Fruit fly (Drosophila melanogaster) whole organism, embryonic: ENCODE results near the gene dmGlut.

Experiments
- Atf3 ChIP-seq: fragments of 200-800 bp; sonication (Bioruptor generic); optimal IDR thresholded peaks from 3 replicates; lab custom pipeline; 2016; ENCODE audit warnings: missing biosample characterization, missing genetic modification characterization
- B-H2 ChIP-seq: fragments of 200-800 bp; sonication (Bioruptor generic); optimal IDR thresholded peaks from 2 replicates; lab custom pipeline; 2018; ENCODE audit warnings: missing biosample characterization, mild to moderate bottlenecking, missing genetic modification characterization
- CG10431 ChIP-seq: fragments of 200-800 bp; sonication (Bioruptor generic); optimal IDR thresholded peaks from 3 replicates; lab custom pipeline; 2018; ENCODE audit warnings: missing biosample characterization, mild to moderate bottlenecking, missing genetic modification characterization
- CG12391 ChIP-seq: fragments of 200-800 bp; sonication (Bioruptor generic); optimal IDR thresholded peaks from 3 replicates; lab custom pipeline; 2018; ENCODE audit warnings: missing biosample characterization, mild to moderate bottlenecking, missing genetic modification characterization, moderate library complexity
- CG12942 ChIP-seq: fragments of 200-800 bp; sonication (Bioruptor generic); optimal IDR thresholded peaks from 3 replicates; lab custom pipeline; 2016; ENCODE audit warnings: missing biosample characterization, missing genetic modification characterization
- CG14710 ChIP-seq: fragments of 200-800 bp; sonication (Bioruptor generic); optimal IDR thresholded peaks from 3 replicates; lab custom pipeline; 2019; ENCODE audit warnings: missing biosample characterization, mild to moderate bottlenecking, missing genetic modification characterization, moderate library complexity
- CG17568 ChIP-seq: fragments of 200-800 bp; sonication (Bioruptor generic); optimal IDR thresholded peaks from 2 replicates; lab custom pipeline; 2018; ENCODE audit warnings: missing biosample characterization, mild to moderate bottlenecking, missing genetic modification characterization, moderate library complexity
- CG2116 ChIP-seq: fragments of 200-800 bp; sonication (Bioruptor generic); optimal IDR thresholded peaks from 3 replicates; lab custom pipeline; 2018; ENCODE audit warnings: missing biosample characterization, mild to moderate bottlenecking, missing genetic modification characterization
- CG4854 ChIP-seq: fragments of 200-800 bp; sonication (Bioruptor generic); optimal IDR thresholded peaks from 2 replicates; lab custom pipeline; 2016; ENCODE audit warnings: missing biosample characterization, missing genetic modification characterization, inconsistent platforms
- CG6254 ChIP-seq: fragments of 200-800 bp; sonication (Bioruptor generic); optimal IDR thresholded peaks from 3 replicates; lab custom pipeline; 2017; ENCODE audit warnings: mild to moderate bottlenecking, missing biosample characterization, missing genetic modification reagents, missing genetic modification characterization
- CG6765 ChIP-seq: fragments of 200-800 bp; sonication (Bioruptor generic); optimal IDR thresholded peaks from 3 replicates; lab custom pipeline; 2017; ENCODE audit warnings: missing biosample characterization, mild to moderate bottlenecking, missing genetic modification characterization
- CG7556 ChIP-seq: fragments of 200-800 bp; sonication (Bioruptor generic); optimal IDR thresholded peaks from 2 replicates; lab custom pipeline; 2017; ENCODE audit warnings: missing biosample characterization, mild to moderate bottlenecking, missing genetic modification characterization
- CG7839 ChIP-seq: fragments of 200-800 bp; sonication (Bioruptor generic); optimal IDR thresholded peaks from 3 replicates; lab custom pipeline; 2018; ENCODE audit warnings: missing biosample characterization, mild to moderate bottlenecking, missing genetic modification characterization, moderate library complexity
- CG8089 ChIP-seq: fragments of 200-800 bp; sonication (Bioruptor generic); optimal IDR thresholded peaks from 3 replicates; lab custom pipeline; 2016; ENCODE audit warnings: missing biosample characterization, missing genetic modification characterization
- CG8290 ChIP-seq, 3 experiments: fragments of 200-800 bp; sonication (Bioruptor generic); optimal IDR thresholded peaks; 2 replicates each; lab custom pipeline; 2016 to 2019; ENCODE audit warnings: missing biosample characterization in 3 of 3, missing genetic modification characterization in 3 of 3, mild to moderate bottlenecking in 2 of 3, moderate library complexity in 1 of 3
- CG8478 ChIP-seq: fragments of >200 bp; optimal IDR thresholded peaks from 2 replicates; lab custom pipeline; 2018
- CG9609 ChIP-seq: fragments of 200-800 bp; sonication (Bioruptor generic); optimal IDR thresholded peaks from 3 replicates; lab custom pipeline; 2016; ENCODE audit warnings: missing biosample characterization, missing genetic modification characterization
- CHES-1-like ChIP-seq: fragments of 200-800 bp; sonication (Bioruptor generic); optimal IDR thresholded peaks from 2 replicates; lab custom pipeline; 2016; ENCODE audit warnings: missing biosample characterization, missing genetic modification characterization
- CTCF ChIP-seq: fragments of 200-800 bp; sonication (Bioruptor generic); optimal IDR thresholded peaks from 2 replicates; lab custom pipeline; 2017; ENCODE audit warnings: missing biosample characterization, mild to moderate bottlenecking, missing genetic modification characterization, moderate library complexity
- Dref ChIP-seq: fragments of 200-800 bp; sonication (Bioruptor generic); IDR thresholded peaks from 2 replicates; pipeline ENCODE4 v1.3.6; 2022; ENCODE audit warnings: missing biosample characterization, missing genetic modification characterization
- Hmr ChIP-seq: fragments of 200-800 bp; sonication (Bioruptor generic); optimal IDR thresholded peaks from 3 replicates; lab custom pipeline; 2017; ENCODE audit warnings: mild to moderate bottlenecking, missing biosample characterization, missing genetic modification reagents, missing genetic modification characterization
- Hr51 ChIP-seq, 2 experiments: fragments of 200-800 bp; sonication (Bioruptor generic); optimal IDR thresholded peaks; 2 replicates in 1 of 2; 3 replicates in 1 of 2; lab custom pipeline; 2016 to 2018; ENCODE audit warnings: missing biosample characterization in 2 of 2, missing genetic modification characterization in 2 of 2, mild to moderate bottlenecking in 1 of 2, moderate library complexity in 1 of 2
- Jarid2 ChIP-seq: fragments of 200-800 bp; sonication (Bioruptor generic); optimal IDR thresholded peaks from 3 replicates; lab custom pipeline; 2017; ENCODE audit warnings: mild to moderate bottlenecking, missing biosample characterization, missing genetic modification reagents, missing genetic modification characterization
- Oli ChIP-seq: fragments of 200-800 bp; sonication (Bioruptor generic); optimal IDR thresholded peaks from 2 replicates; lab custom pipeline; 2018; ENCODE audit warnings: missing biosample characterization, mild to moderate bottlenecking, missing genetic modification characterization, moderate library complexity
- Rx ChIP-seq: fragments of 200-800 bp; sonication (Bioruptor generic); IDR thresholded peaks from 2 replicates; pipeline ENCODE4 v1.3.6; 2022; ENCODE audit warnings: missing biosample characterization, missing genetic modification characterization
- bab2 ChIP-seq: fragments of 200-800 bp; sonication (Bioruptor generic); optimal IDR thresholded peaks from 2 replicates; lab custom pipeline; 2016; ENCODE audit warnings: missing biosample characterization, missing genetic modification characterization
- cato ChIP-seq: fragments of 200-800 bp; sonication (Bioruptor generic); optimal IDR thresholded peaks from 2 replicates; lab custom pipeline; 2016; ENCODE audit warnings: missing biosample characterization, missing genetic modification characterization, borderline replicate concordance
- chm ChIP-seq: fragments of 200-800 bp; sonication (Bioruptor generic); IDR thresholded peaks from 2 replicates; pipeline ENCODE4 v1.3.6; 2022; ENCODE audit warnings: missing biosample characterization, missing genetic modification characterization
- corto ChIP-seq: fragments of 200-800 bp; sonication (Bioruptor generic); optimal IDR thresholded peaks from 2 replicates; lab custom pipeline; 2016; ENCODE audit warnings: missing biosample characterization, mild to moderate bottlenecking, missing genetic modification characterization, moderate library complexity
- crp ChIP-seq, 2 experiments: fragments of 200-800 bp; sonication (Bioruptor generic); optimal IDR thresholded peaks; 2 replicates in 1 of 2; 3 replicates in 1 of 2; lab custom pipeline; 2017; ENCODE audit warnings: missing biosample characterization in 2 of 2, missing genetic modification characterization in 2 of 2, mild to moderate bottlenecking in 1 of 2, moderate library complexity in 1 of 2
- dm ChIP-seq: fragments of 200-800 bp; sonication (Bioruptor generic); optimal IDR thresholded peaks from 3 replicates; lab custom pipeline; 2016; ENCODE audit warnings: missing biosample characterization, missing genetic modification characterization
- exex ChIP-seq: fragments of 200-800 bp; sonication (Bioruptor generic); optimal IDR thresholded peaks from 4 replicates; lab custom pipeline; 2018; ENCODE audit warnings: missing biosample characterization, mild to moderate bottlenecking, missing genetic modification characterization, moderate library complexity
- fd102C ChIP-seq: fragments of 200-800 bp; sonication (Bioruptor generic); optimal IDR thresholded peaks from 2 replicates; lab custom pipeline; 2018; ENCODE audit warnings: missing biosample characterization, mild to moderate bottlenecking, missing genetic modification characterization, moderate library complexity
- fd64A ChIP-seq: fragments of 200-800 bp; sonication (Bioruptor generic); optimal IDR thresholded peaks from 3 replicates; lab custom pipeline; 2018; ENCODE audit warnings: missing biosample characterization, mild to moderate bottlenecking, missing genetic modification characterization
- fd96Cb ChIP-seq: fragments of 200-800 bp; sonication (Bioruptor generic); optimal IDR thresholded peaks from 2 replicates; lab custom pipeline; 2018; ENCODE audit warnings: missing biosample characterization, mild to moderate bottlenecking, missing genetic modification characterization, moderate library complexity
- gem ChIP-seq: fragments of 200-800 bp; sonication (Bioruptor generic); optimal IDR thresholded peaks from 2 replicates; lab custom pipeline; 2019; ENCODE audit warnings: missing biosample characterization, mild to moderate bottlenecking, missing genetic modification characterization, moderate library complexity
- hb ChIP-seq: fragments of 200-800 bp; sonication (Bioruptor generic); IDR thresholded peaks from 3 replicates; pipeline ENCODE4 v1.3.6; 2022; ENCODE audit warnings: missing biosample characterization, missing genetic modification characterization; ENCODE audit not compliant: partially characterized antibody
- jumu ChIP-seq: fragments of 200-800 bp; sonication (Bioruptor generic); optimal IDR thresholded peaks from 3 replicates; lab custom pipeline; 2016; ENCODE audit warnings: missing biosample characterization, missing genetic modification characterization
- kay ChIP-seq: fragments of 200-800 bp; sonication (Bioruptor generic); optimal IDR thresholded peaks from 2 replicates; lab custom pipeline; 2016; ENCODE audit warnings: missing biosample characterization, missing genetic modification characterization
- lmd ChIP-seq: fragments of 200-800 bp; sonication (Bioruptor generic); IDR thresholded peaks from 2 replicates; pipeline ENCODE4 v1.3.6; 2022; ENCODE audit warnings: missing biosample characterization, missing genetic modification characterization
- nom ChIP-seq: fragments of 200-800 bp; sonication (Bioruptor generic); optimal IDR thresholded peaks from 2 replicates; lab custom pipeline; 2017; ENCODE audit warnings: missing biosample characterization, missing genetic modification characterization, mild to moderate bottlenecking, moderate library complexity, missing genetic modification reagents
- p53 ChIP-seq: fragments of 200-800 bp; sonication (Bioruptor generic); optimal IDR thresholded peaks from 2 replicates; lab custom pipeline; 2016; ENCODE audit warnings: missing biosample characterization, missing genetic modification characterization
- phol ChIP-seq: fragments of 200-800 bp; sonication (Bioruptor generic); optimal IDR thresholded peaks from 3 replicates; lab custom pipeline; 2018; ENCODE audit warnings: missing biosample characterization, mild to moderate bottlenecking, missing genetic modification characterization, moderate library complexity
- salm ChIP-seq: fragments of 200-800 bp; sonication (Bioruptor generic); optimal IDR thresholded peaks from 2 replicates; lab custom pipeline; 2018; ENCODE audit warnings: missing biosample characterization, mild to moderate bottlenecking, missing genetic modification characterization
- sim ChIP-seq: fragments of 200-800 bp; sonication (Bioruptor generic); IDR thresholded peaks from 2 replicates; pipeline ENCODE4 v1.3.6; 2022; ENCODE audit warnings: missing biosample characterization, missing genetic modification characterization
- sna ChIP-seq: fragments of 200-800 bp; sonication (Bioruptor generic); IDR thresholded peaks from 2 replicates; pipeline ENCODE4 v1.3.6; 2022; ENCODE audit warnings: missing biosample characterization, missing genetic modification characterization; ENCODE audit not compliant: partially characterized antibody
- tup ChIP-seq: fragments of 200-800 bp; sonication (Bioruptor generic); optimal IDR thresholded peaks from 2 replicates; lab custom pipeline; 2016; ENCODE audit warnings: missing biosample characterization, mild to moderate bottlenecking, missing genetic modification characterization, moderate library complexity
- zfh2 ChIP-seq: fragments of 200-800 bp; sonication (Bioruptor generic); optimal IDR thresholded peaks from 2 replicates; lab custom pipeline; 2016; ENCODE audit warnings: missing biosample characterization, missing genetic modification characterization

dmGlut gene

DNA sequence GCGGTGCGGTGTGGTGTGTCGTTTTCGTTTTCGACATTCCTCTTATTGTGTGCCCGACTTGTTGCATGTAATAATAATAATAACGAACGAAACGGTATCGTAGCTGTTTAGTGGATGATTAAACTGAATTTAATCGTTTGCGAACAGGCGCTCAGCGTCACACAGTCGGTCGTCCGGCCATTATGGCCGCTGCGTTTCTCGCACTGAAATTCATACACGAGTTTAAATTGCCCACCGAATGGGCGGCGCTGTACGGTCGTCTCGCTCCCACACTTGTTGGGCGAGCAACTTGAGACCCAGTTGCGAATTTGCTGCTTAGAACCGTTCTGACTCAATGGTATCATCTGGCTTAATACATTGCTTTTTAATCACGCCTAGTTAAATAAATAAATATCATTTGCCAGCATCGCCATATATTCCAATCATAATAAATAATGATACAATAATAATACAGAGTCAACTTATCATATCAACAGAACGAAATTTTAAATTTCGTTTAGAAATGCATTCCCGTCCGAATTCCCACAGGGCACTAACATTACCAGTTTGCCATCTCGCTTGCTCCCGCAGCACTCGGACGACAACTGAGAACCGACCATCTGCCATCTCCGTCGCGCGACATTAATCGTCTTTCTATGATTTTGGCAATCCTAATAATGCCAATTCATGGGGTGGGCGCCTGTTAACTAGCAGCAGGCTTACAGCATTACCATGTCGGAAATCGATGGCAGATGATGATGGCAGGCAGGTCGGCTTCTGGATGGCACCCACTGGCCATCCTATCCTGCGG lies 16.2 kb upstream of the dmGlut start (continued):
- TF ChIP-seq hb: no peak
- TF ChIP-seq zfh2 (GFP tag; lab: Kevin White, UChicago): peak; percentile 81
- TF ChIP-seq Dref: no peak
- TF ChIP-seq CG17568: peak; percentile 68
- peak; percentile 89 for TF ChIP-seq CG8290 (GFP tag; optimal IDR thresholded peaks at IDR 0.05; lab: Kevin White, UChicago)
- peak in 1 of 2 experiments; percentile 90 for TF ChIP-seq CG8290 (tag; optimal IDR thresholded peaks at IDR 0.05; lab: Kevin White, UChicago)
- TF ChIP-seq Hr51 (GFP tag; optimal IDR thresholded peaks at IDR 0.05; lab: Kevin White, UChicago): peak; percentile 71 to 92
- TF ChIP-seq jumu (GFP tag; lab: Kevin White, UChicago): peak; percentile 47
- peak in 1 of 2 experiments; percentile 68 for TF ChIP-seq crp (GFP tag; optimal IDR thresholded peaks at IDR 0.05; lab: Kevin White, UChicago)
- no peak for TF ChIP-seq sim
- peak; percentile 64 for TF ChIP-seq tup (GFP tag; lab: Kevin White, UChicago)
- no peak for TF ChIP-seq chm
- peak; percentile 89 for TF ChIP-seq fd96Cb (tag; lab: Kevin White, UChicago)
- TF ChIP-seq exex (tag; lab: Kevin White, UChicago): peak; percentile 96
- TF ChIP-seq CG14710 (tag; lab: Kevin White, UChicago): peak; percentile 86
- TF ChIP-seq sna (GFP tag; lab: Robert Waterston, UW): no peak
- TF ChIP-seq Hmr (GFP tag; lab: Kevin White, UChicago): peak; percentile 95
- peak; percentile 64 for TF ChIP-seq CG6254
- peak; percentile 93 for TF ChIP-seq nom
- TF ChIP-seq CG2116: peak; percentile 51
- peak; percentile 73 for TF ChIP-seq Jarid2
- peak; percentile 73 for TF ChIP-seq salm
- TF ChIP-seq cato: peak; percentile 70
- no peak for TF ChIP-seq fd64A (GFP tag; lab: Kevin White, UChicago)
- peak; percentile 80 for TF ChIP-seq CG10431 (GFP tag; lab: Kevin White, UChicago)
- TF ChIP-seq CG6765 (GFP tag; lab: Kevin White, UChicago): peak; percentile 87
- TF ChIP-seq corto (GFP tag; lab: Kevin White, UChicago): no peak
- peak; percentile 91 for TF ChIP-seq phol (tag; lab: Kevin White, UChicago)
- peak; percentile 96 for TF ChIP-seq gem
- TF ChIP-seq CG7839 (tag; lab: Kevin White, UChicago): peak; percentile 95
- TF ChIP-seq B-H2: peak; percentile 93
- peak; percentile 95 for TF ChIP-seq CG7556 (GFP tag; lab: Kevin White, UChicago)
- peak; percentile 92 for TF ChIP-seq CG8478 (lab: Kevin White, UChicago)
- no peak for TF ChIP-seq Rx (GFP tag; lab: Robert Waterston, UW)
- peak; percentile 48 for TF ChIP-seq CG8089 (GFP tag; lab: Kevin White, UChicago)
- peak; percentile 45 for TF ChIP-seq dm (GFP tag; lab: Kevin White, UChicago)
- TF ChIP-seq bab2 (GFP tag; lab: Kevin White, UChicago): peak; percentile 70
- TF ChIP-seq CG9609: peak; percentile 62
- peak; percentile 95 for TF ChIP-seq Oli (tag; lab: Kevin White, UChicago)
- TF ChIP-seq Atf3 (GFP tag; lab: Kevin White, UChicago): peak; percentile 53
- TF ChIP-seq CG4854 (GFP tag; lab: Kevin White, UChicago): peak; percentile 51
- TF ChIP-seq CHES-1-like: peak; percentile 33
- no peak for TF ChIP-seq lmd
- no peak for TF ChIP-seq p53 (GFP tag; lab: Kevin White, UChicago)
- peak; percentile 89 for TF ChIP-seq kay (GFP tag; lab: Kevin White, UChicago)
- peak; percentile 92 for TF ChIP-seq CG12391
- peak; percentile 86 for TF ChIP-seq CG12942 (GFP tag; lab: Kevin White, UChicago)
- peak; percentile 36 for TF ChIP-seq fd102C (GFP tag; lab: Kevin White, UChicago)
- peak; percentile 41 for TF ChIP-seq CTCF
